Worm (Caenorhabditis elegans) whole organism, L1 larva: ENCODE measurements around the gene ras-2.

Experiments used
- C04F5.9 ChIP-seq: sonication (generic microtip); optimal IDR thresholded peaks from 2 replicates; lab custom pipeline; 2016; ENCODE audit warnings: missing genetic modification characterization, missing compliant biosample characterization
- C34B4.2 ChIP-seq: sonication (generic microtip); optimal IDR thresholded peaks from 2 replicates; lab custom pipeline; 2017; ENCODE audit warnings: mild to moderate bottlenecking, missing genetic modification characterization, missing compliant biosample characterization
- Y116A8C.19 ChIP-seq: sonication (generic microtip); optimal IDR thresholded peaks from 2 replicates; lab custom pipeline; 2016; ENCODE audit warnings: missing compliant biosample characterization, missing genetic modification characterization, borderline replicate concordance
- aha-1 ChIP-seq: fragments of 150-350 bp; optimal IDR thresholded peaks from 2 replicates; lab custom pipeline; 2014; ENCODE audit warnings: missing biosample characterization, missing genetic modification characterization
- alr-1 ChIP-seq: fragments of 200-800 bp; sonication (Bioruptor generic); optimal IDR thresholded peaks from 2 replicates; lab custom pipeline; 2018; ENCODE audit warnings: borderline replicate concordance, mild to moderate bottlenecking, missing genetic modification characterization, missing compliant biosample characterization
- blmp-1 ChIP-seq: fragments of 150-350 bp; optimal IDR thresholded peaks from 2 replicates; lab custom pipeline; 2014; ENCODE audit warnings: missing biosample characterization, missing genetic modification characterization
- ceh-63 ChIP-seq: fragments of 200-800 bp; sonication (Bioruptor generic); optimal IDR thresholded peaks from 2 replicates; lab custom pipeline; 2018; ENCODE audit warnings: mild to moderate bottlenecking, missing genetic modification characterization, missing compliant biosample characterization
- ceh-82 ChIP-seq, 3 experiments: fragments of 150-350 bp in 1 of 3; sonication (generic microtip) in 2 of 3; optimal IDR thresholded peaks; 2 replicates each; lab custom pipeline; 2014 to 2017; ENCODE audit warnings: missing biosample characterization in 3 of 3, missing genetic modification characterization in 3 of 3
- ceh-88 ChIP-seq: fragments of 200-800 bp; sonication (Bioruptor generic); IDR thresholded peaks from 2 replicates; pipeline ENCODE4 v1.3.6; 2022; ENCODE audit warnings: missing genetic modification characterization, missing compliant biosample characterization
- dpl-1 ChIP-seq, 3 experiments: fragments of 150-350 bp in 2 of 3; sonication (generic microtip) in 1 of 3; optimal IDR thresholded peaks; 2 replicates each; lab custom pipeline; 2014 to 2017; ENCODE audit warnings: missing biosample characterization in 3 of 3, missing genetic modification characterization in 3 of 3, missing genetic modification reagents in 3 of 3
- efl-1 ChIP-seq, 4 experiments: fragments of 150-350 bp; optimal IDR thresholded peaks in 3 of 4; peaks in 1 of 4; 1 replicate in 1 of 4; 2 replicates in 3 of 4; lab custom pipeline; 2014; ENCODE audit warnings: missing biosample characterization in 2 of 4, missing genetic modification characterization in 2 of 4, missing genetic modification reagents in 2 of 4
- efl-3 ChIP-seq: fragments of 200-800 bp; sonication (Bioruptor generic); optimal IDR thresholded peaks from 2 replicates; lab custom pipeline; 2018; ENCODE audit warnings: mild to moderate bottlenecking, missing genetic modification characterization, missing compliant biosample characterization
- egl-27 ChIP-seq, 2 experiments: fragments of 150-350 bp in 1 of 2; sonication (generic microtip); optimal IDR thresholded peaks; 3 replicates each; lab custom pipeline; 2017 to 2018; ENCODE audit warnings: missing biosample characterization in 2 of 2, missing genetic modification characterization in 2 of 2, missing genetic modification reagents in 2 of 2
- elt-3 ChIP-seq, 6 experiments: fragments of 150-350 bp in 1 of 6; sonication (generic microtip); optimal IDR thresholded peaks; 2 replicates each; lab custom pipeline; 2017 to 2018; ENCODE audit warnings: missing biosample characterization in 6 of 6, missing genetic modification characterization in 6 of 6, inconsistent platforms in 1 of 6
- fkh-4 ChIP-seq: sonication (generic microtip); optimal IDR thresholded peaks from 2 replicates; lab custom pipeline; 2016; ENCODE audit warnings: missing compliant biosample characterization, missing genetic modification characterization, borderline replicate concordance
- fkh-8 ChIP-seq: sonication (generic microtip); optimal IDR thresholded peaks from 2 replicates; lab custom pipeline; 2016; ENCODE audit warnings: mild to moderate bottlenecking, missing genetic modification characterization, missing compliant biosample characterization
- fos-1 ChIP-seq: fragments of 150-350 bp; optimal IDR thresholded peaks from 2 replicates; lab custom pipeline; 2014; ENCODE audit warnings: missing biosample characterization, missing genetic modification characterization
- grh-1 ChIP-seq: fragments of 200-800 bp; sonication (Bioruptor generic); IDR thresholded peaks from 2 replicates; pipeline ENCODE4 v1.3.6; 2022; ENCODE audit warnings: missing genetic modification reagents, missing genetic modification characterization, missing compliant biosample characterization
- hlh-17 ChIP-seq: fragments of 200-800 bp; sonication (Bioruptor generic); optimal IDR thresholded peaks from 2 replicates; lab custom pipeline; 2018; ENCODE audit warnings: missing genetic modification characterization, mild to moderate bottlenecking, missing compliant biosample characterization, moderate library complexity, borderline replicate concordance
- hpl-2 ChIP-seq: fragments of 150-350 bp; optimal IDR thresholded peaks from 2 replicates; lab custom pipeline; 2014; ENCODE audit warnings: missing biosample characterization, missing genetic modification reagents, missing genetic modification characterization
- irx-1 ChIP-seq: sonication (generic microtip); optimal IDR thresholded peaks from 2 replicates; lab custom pipeline; 2016; ENCODE audit warnings: missing genetic modification characterization, missing compliant biosample characterization
- lin-14 ChIP-seq: fragments of 200-800 bp; sonication (Bioruptor generic); optimal IDR thresholded peaks from 2 replicates; lab custom pipeline; 2018; ENCODE audit warnings: mild to moderate bottlenecking, missing genetic modification characterization, moderate library complexity, missing compliant biosample characterization
- lin-15B ChIP-seq: fragments of 150-350 bp; sonication (generic microtip); optimal IDR thresholded peaks from 3 replicates; lab custom pipeline; 2014; ENCODE audit warnings: missing biosample characterization, missing genetic modification characterization
- lin-35 ChIP-seq, 2 experiments: fragments of 150-350 bp; optimal IDR thresholded peaks; 2 replicates each; lab custom pipeline; 2014; ENCODE audit warnings: missing biosample characterization in 2 of 2, missing genetic modification characterization in 2 of 2, missing genetic modification reagents in 2 of 2
- lir-3 ChIP-seq: sonication (generic microtip); optimal IDR thresholded peaks from 2 replicates; lab custom pipeline; 2016; ENCODE audit warnings: mild to moderate bottlenecking, missing genetic modification characterization, moderate library complexity, missing compliant biosample characterization; ENCODE audit not compliant: poor library complexity
- lsy-2 ChIP-seq, 2 experiments: fragments of 150-350 bp; optimal IDR thresholded peaks; 2 replicates each; lab custom pipeline; 2014; ENCODE audit warnings: missing biosample characterization in 2 of 2, missing genetic modification characterization in 2 of 2
- mab-9 ChIP-seq: fragments of 200-800 bp; sonication (Bioruptor generic); IDR thresholded peaks from 2 replicates; pipeline ENCODE4 v1.3.6; 2022; ENCODE audit warnings: missing genetic modification reagents, missing genetic modification characterization, missing compliant biosample characterization
- mdl-1 ChIP-seq, 2 experiments: fragments of 150-350 bp; optimal IDR thresholded peaks; 2 replicates each; lab custom pipeline; 2014 to 2017; ENCODE audit warnings: missing biosample characterization in 2 of 2, missing genetic modification characterization in 2 of 2, inconsistent platforms in 1 of 2
- nhr-12 ChIP-seq: sonication (generic microtip); optimal IDR thresholded peaks from 2 replicates; lab custom pipeline; 2017; ENCODE audit warnings: missing biosample characterization, missing genetic modification characterization
- nhr-19 ChIP-seq: fragments of 200-800 bp; sonication (Bioruptor generic); conservative IDR thresholded peaks from 2 replicates; pipeline ENCODE4 v1.3.6; 2022; ENCODE audit warnings: missing genetic modification characterization, missing compliant biosample characterization
- nhr-237 ChIP-seq: fragments of 150-350 bp; optimal IDR thresholded peaks from 2 replicates; lab custom pipeline; 2014; ENCODE audit warnings: missing biosample characterization, missing genetic modification characterization
- nhr-28 ChIP-seq: fragments of 150-350 bp; optimal IDR thresholded peaks from 2 replicates; lab custom pipeline; 2014; ENCODE audit warnings: missing biosample characterization, missing genetic modification characterization
- nhr-47 ChIP-seq: sonication (generic microtip); optimal IDR thresholded peaks from 2 replicates; lab custom pipeline; 2016; ENCODE audit warnings: mild to moderate bottlenecking, missing genetic modification characterization, moderate library complexity, missing compliant biosample characterization
- nhr-77 ChIP-seq: fragments of 150-350 bp; optimal IDR thresholded peaks from 2 replicates; lab custom pipeline; 2014; ENCODE audit warnings: missing biosample characterization, missing genetic modification characterization
- nhr-85 ChIP-seq: sonication (generic microtip); peaks from one replicate; lab custom pipeline; 2016; ENCODE audit warnings: missing genetic modification characterization, inconsistent platforms, missing compliant biosample characterization
- nhr-90 ChIP-seq: sonication (generic microtip); optimal IDR thresholded peaks from 2 replicates; lab custom pipeline; 2016; ENCODE audit warnings: mild to moderate bottlenecking, missing genetic modification characterization, missing compliant biosample characterization; ENCODE audit not compliant: poor library complexity
- pqm-1 ChIP-seq: sonication (generic microtip); optimal IDR thresholded peaks from 3 replicates; lab custom pipeline; 2017; ENCODE audit warnings: missing biosample characterization, missing genetic modification characterization
- rnt-1 ChIP-seq: sonication (generic microtip); optimal IDR thresholded peaks from 2 replicates; lab custom pipeline; 2016; ENCODE audit warnings: mild to moderate bottlenecking, missing genetic modification characterization, moderate library complexity, missing compliant biosample characterization
- snu-23 ChIP-seq: sonication (generic microtip); optimal IDR thresholded peaks from 2 replicates; lab custom pipeline; 2016; ENCODE audit warnings: missing genetic modification characterization, missing compliant biosample characterization
- sox-4 ChIP-seq: sonication (generic microtip); optimal IDR thresholded peaks from 2 replicates; lab custom pipeline; 2016; ENCODE audit warnings: missing genetic modification characterization, missing compliant biosample characterization
- sptf-1 ChIP-seq: fragments of 150-350 bp; optimal IDR thresholded peaks from 2 replicates; lab custom pipeline; 2014; ENCODE audit warnings: missing biosample characterization, missing genetic modification characterization
- sup-37 ChIP-seq: fragments of 200-800 bp; sonication (Bioruptor generic); optimal IDR thresholded peaks from 2 replicates; lab custom pipeline; 2018; ENCODE audit warnings: mild to moderate bottlenecking, missing genetic modification characterization, missing compliant biosample characterization
- tbx-2 ChIP-seq: sonication (generic microtip); optimal IDR thresholded peaks from 2 replicates; lab custom pipeline; 2016; ENCODE audit warnings: missing genetic modification characterization, missing compliant biosample characterization
- unc-130 ChIP-seq: fragments of 150-350 bp; optimal IDR thresholded peaks from 2 replicates; lab custom pipeline; 2017; ENCODE audit warnings: missing biosample characterization, missing genetic modification characterization, inconsistent platforms
- unc-62 ChIP-seq: fragments of 150-350 bp; optimal IDR thresholded peaks from 2 replicates; lab custom pipeline; 2014; ENCODE audit warnings: missing biosample characterization, missing genetic modification reagents, missing genetic modification characterization
- unc-86 ChIP-seq: sonication (generic microtip); optimal IDR thresholded peaks from 2 replicates; lab custom pipeline; 2016; ENCODE audit warnings: missing genetic modification characterization, missing compliant biosample characterization
- xbp-1 ChIP-seq: sonication (generic microtip); optimal IDR thresholded peaks from 2 replicates; lab custom pipeline; 2016; ENCODE audit warnings: missing genetic modification characterization, missing compliant biosample characterization
- zip-4 ChIP-seq: fragments of 200-800 bp; sonication (Bioruptor generic); optimal IDR thresholded peaks from 2 replicates; lab custom pipeline; 2018; ENCODE audit warnings: mild to moderate bottlenecking, missing genetic modification characterization, moderate library complexity, missing compliant biosample characterization
- ztf-4 ChIP-seq: fragments of 150-350 bp; optimal IDR thresholded peaks from 2 replicates; lab custom pipeline; 2014; ENCODE audit warnings: missing biosample characterization, missing genetic modification characterization

Gene ras-2

ce11 chrIII:4721750-4722149 is 18.1 kb downstream of the ras-2 start, which contains the start of gene acy-1 (continued):
- TF ChIP-seq lin-35 (GFP tag; optimal IDR thresholded peaks at IDR 0.05; lab: Kevin White, UChicago) (peak; percentile 50 to 76), fkh-4 (tag; lab: Kevin White, UChicago) (no peak), sptf-1 (tag; lab: Kevin White, UChicago) (no peak), zip-4 (GFP tag; lab: Kevin White, UChicago) (no peak), sox-4 (peak; percentile 20), rnt-1 (tag; lab: Kevin White, UChicago) (peak; percentile 87), Y116A8C.19 (tag; lab: Kevin White, UChicago) (no peak), nhr-12 (no peak), ceh-63 (no peak), blmp-1 (tag; lab: Kevin White, UChicago) (peak; percentile 38), unc-86 (peak; percentile 80), nhr-85 (tag; lab: Kevin White, UChicago) (peak; percentile 62), C04F5.9 (tag; lab: Kevin White, UChicago) (peak; percentile 31), nhr-77 (tag; lab: Kevin White, UChicago) (peak; percentile 69), fos-1 (tag; lab: Kevin White, UChicago) (peak; percentile 62), lin-14 (GFP tag; lab: Kevin White, UChicago) (peak; percentile 97), elt-3 (tag; optimal IDR thresholded peaks at IDR 0.05; lab: Kevin White, UChicago) (no peak), mab-9 (GFP tag; lab: Robert Waterston, UW) (peak; percentile 27; the same call in 1 of the 2 replicates), lin-15B (tag; lab: Kevin White, UChicago) (peak; percentile 48), sup-37 (GFP tag; lab: Kevin White, UChicago) (no peak), irx-1 (peak; percentile 26), nhr-28 (tag; lab: Kevin White, UChicago) (no peak), snu-23 (GFP tag; lab: Kevin White, UChicago) (peak; percentile 79), efl-3 (GFP tag; lab: Kevin White, UChicago) (no peak), tbx-2 (peak; percentile 73), mdl-1 (tag; optimal IDR thresholded peaks at IDR 0.05; lab: Kevin White, UChicago) (peak in 1 of 2 experiments; percentile 2), dpl-1 (GFP tag; optimal IDR thresholded peaks at IDR 0.05; lab: Kevin White, UChicago) (peak; percentile 58 to 75 (median 67)), ceh-88 (GFP tag; lab: Robert Waterston, UW) (no peak), ceh-82 (tag; optimal IDR thresholded peaks at IDR 0.05; lab: Kevin White, UChicago) (peak; percentile 60 to 86 (median 68)), aha-1 (tag; lab: Kevin White, UChicago) (no peak), hlh-17 (GFP tag; lab: Kevin White, UChicago) (no peak), alr-1 (tag; lab: Kevin White, UChicago) (no peak), ztf-4 (tag; lab: Kevin White, UChicago) (no peak), fkh-8 (tag; lab: Kevin White, UChicago) (peak; percentile 83), nhr-237 (peak; percentile 46), unc-130 (tag; lab: Kevin White, UChicago) (peak; percentile 34), nhr-90 (no peak), unc-62 (GFP tag; lab: Kevin White, UChicago) (no peak), nhr-19 (peak; percentile 73)

- TF ChIP-seq efl-1 (optimal IDR thresholded peaks at IDR 0.05; lab: Kevin White, UChicago), result peak; percentile 76 to 97
- peak; percentile 97 to 100 for TF ChIP-seq efl-1 (GFP tag; optimal IDR thresholded peaks at IDR 0.05 in 1 of 2; lab: Kevin White, UChicago)
- peak; percentile 58; the same call in 1 of the 2 replicates for TF ChIP-seq grh-1 (GFP tag; lab: Robert Waterston, UW)
- TF ChIP-seq dpl-1 (GFP tag; optimal IDR thresholded peaks at IDR 0.05; lab: Kevin White, UChicago), result peak; percentile 95 to 97 (median 96)
- peak in 1 of 2 experiments; percentile 76 for TF ChIP-seq lsy-2 (tag; optimal IDR thresholded peaks at IDR 0.05; lab: Kevin White, UChicago)
- TF ChIP-seq egl-27 (tag; optimal IDR thresholded peaks at IDR 0.05; lab: Kevin White, UChicago), result no peak
- TF ChIP-seq elt-3 (tag; optimal IDR thresholded peaks at IDR 0.05; lab: Kevin White, UChicago), result peak in 1 of 6 experiments; percentile 38
- TF ChIP-seq C04F5.9 (tag; lab: Kevin White, UChicago), result peak; percentile 65
- TF ChIP-seq hpl-2 (GFP tag; lab: Kevin White, UChicago), result no peak
- TF ChIP-seq lir-3, result peak; percentile 0
- peak; percentile 36 for TF ChIP-seq sup-37 (GFP tag; lab: Kevin White, UChicago)
- peak; percentile 72 for TF ChIP-seq xbp-1 (tag; lab: Kevin White, UChicago)
- TF ChIP-seq ceh-82 (tag; optimal IDR thresholded peaks at IDR 0.05; lab: Kevin White, UChicago), result peak; percentile 30 to 85 (median 74)
- no peak for TF ChIP-seq C34B4.2 (tag; lab: Kevin White, UChicago)
- TF ChIP-seq nhr-47 (tag; lab: Kevin White, UChicago), result peak; percentile 77
- TF ChIP-seq alr-1 (tag; lab: Kevin White, UChicago), result no peak
- TF ChIP-seq fkh-4 (tag; lab: Kevin White, UChicago), result no peak
- no peak for TF ChIP-seq pqm-1 (tag; lab: Kevin White, UChicago)
- peak in 1 of 2 experiments; percentile 36 for TF ChIP-seq mdl-1 (tag; optimal IDR thresholded peaks at IDR 0.05; lab: Kevin White, UChicago)
- peak; percentile 80 for TF ChIP-seq nhr-85 (tag; lab: Kevin White, UChicago)
Observed at ce11 chrIII:4720620-4721227, 19.2 kb downstream of the ras-2 start, which contains the start of gene emb-5. Gene emb-5, minus strand, starts transcription at chrIII:4720670.
